Fruit fly (Drosophila melanogaster) whole organism, embryonic: ENCODE results near the gene CG14511.

Experiments
- Ada2b ChIP-seq: fragments of 200-800 bp; sonication (Bioruptor generic); IDR thresholded peaks from 2 replicates; pipeline ENCODE4 v1.3.6; 2022; ENCODE audit warnings: missing biosample characterization, missing genetic modification characterization
- Adf1 ChIP-seq: fragments of 200-800 bp; sonication (Bioruptor generic); IDR thresholded peaks from 2 replicates; pipeline ENCODE4 v1.3.6; 2022; ENCODE audit warnings: missing biosample characterization, missing genetic modification characterization
- Antp ChIP-seq: fragments of 200-800 bp; sonication (Bioruptor generic); optimal IDR thresholded peaks from 3 replicates; lab custom pipeline; 2016; ENCODE audit warnings: missing biosample characterization, missing genetic modification characterization
- C15 ChIP-seq: fragments of 200-800 bp; sonication (Bioruptor generic); IDR thresholded peaks from 3 replicates; pipeline ENCODE4 v1.3.6; 2022; ENCODE audit warnings: missing biosample characterization, missing genetic modification characterization
- CG1024 ChIP-seq: fragments of 200-800 bp; sonication (Bioruptor generic); IDR thresholded peaks from 2 replicates; pipeline ENCODE4 v1.3.6; 2022; ENCODE audit warnings: missing biosample characterization, missing genetic modification characterization
- CG10543 ChIP-seq: fragments of 200-800 bp; sonication (Bioruptor generic); optimal IDR thresholded peaks from 3 replicates; lab custom pipeline; 2017; ENCODE audit warnings: missing biosample characterization, mild to moderate bottlenecking, missing genetic modification characterization, moderate library complexity
- CG10979 ChIP-seq: fragments of 200-800 bp; sonication (Bioruptor generic); optimal IDR thresholded peaks from 2 replicates; lab custom pipeline; 2018; ENCODE audit warnings: missing biosample characterization, mild to moderate bottlenecking, missing genetic modification characterization, moderate library complexity
- CG14441 ChIP-seq: fragments of 200-800 bp; sonication (Bioruptor generic); IDR thresholded peaks from 2 replicates; pipeline ENCODE4 v1.3.6; 2022; ENCODE audit warnings: missing biosample characterization, missing genetic modification characterization
- CG14667 ChIP-seq: fragments of 200-800 bp; sonication (Bioruptor generic); IDR thresholded peaks from 2 replicates; pipeline ENCODE4 v1.3.6; 2022; ENCODE audit warnings: missing biosample characterization, missing genetic modification characterization
- CG14860 ChIP-seq: fragments of 200-800 bp; sonication (Bioruptor generic); IDR thresholded peaks from 3 replicates; pipeline ENCODE4 v1.3.6; 2022; ENCODE audit warnings: missing biosample characterization, missing genetic modification characterization; ENCODE audit not compliant: partially characterized antibody
- CG15514 ChIP-seq: fragments of 200-800 bp; sonication (Bioruptor generic); optimal IDR thresholded peaks from 3 replicates; lab custom pipeline; 2017; ENCODE audit warnings: missing biosample characterization, missing genetic modification characterization, mild to moderate bottlenecking, moderate library complexity, missing genetic modification reagents
- CG1647 ChIP-seq: fragments of 200-800 bp; sonication (Bioruptor generic); optimal IDR thresholded peaks from 3 replicates; lab custom pipeline; 2016; ENCODE audit warnings: missing biosample characterization, missing genetic modification characterization
- CG30431 ChIP-seq: fragments of 200-800 bp; sonication (Bioruptor generic); optimal IDR thresholded peaks from 2 replicates; lab custom pipeline; 2017; ENCODE audit warnings: missing biosample characterization, missing genetic modification characterization
- CG3995 ChIP-seq: fragments of 200-800 bp; sonication (Bioruptor generic); optimal IDR thresholded peaks from 3 replicates; lab custom pipeline; 2016; ENCODE audit warnings: missing biosample characterization, missing genetic modification characterization
- CG4404 ChIP-seq: fragments of 200-800 bp; sonication (Bioruptor generic); IDR thresholded peaks from 2 replicates; pipeline ENCODE4 v1.3.6; 2022; ENCODE audit warnings: missing biosample characterization, missing genetic modification characterization
- CG6689 ChIP-seq: fragments of 200-800 bp; sonication (Bioruptor generic); IDR thresholded peaks from 2 replicates; pipeline ENCODE4 v1.3.6; 2022; ENCODE audit warnings: missing biosample characterization, missing genetic modification characterization
- CG6791 ChIP-seq: fragments of 200-800 bp; sonication (Bioruptor generic); IDR thresholded peaks from 3 replicates; pipeline ENCODE4 v1.3.6; 2022; ENCODE audit warnings: missing biosample characterization, missing genetic modification characterization; ENCODE audit not compliant: partially characterized antibody
- CG6813 ChIP-seq: fragments of 200-800 bp; sonication (Bioruptor generic); optimal IDR thresholded peaks from 2 replicates; lab custom pipeline; 2017; ENCODE audit warnings: missing biosample characterization, missing genetic modification characterization, mild to moderate bottlenecking, moderate library complexity, missing genetic modification reagents
- CG7745 ChIP-seq: fragments of 200-800 bp; sonication (Bioruptor generic); optimal IDR thresholded peaks from 2 replicates; lab custom pipeline; 2018; ENCODE audit warnings: missing biosample characterization, mild to moderate bottlenecking, missing genetic modification characterization, moderate library complexity
- CG8089 ChIP-seq: fragments of 200-800 bp; sonication (Bioruptor generic); optimal IDR thresholded peaks from 3 replicates; lab custom pipeline; 2016; ENCODE audit warnings: missing biosample characterization, missing genetic modification characterization
- CG8478 ChIP-seq: fragments of >200 bp; optimal IDR thresholded peaks from 2 replicates; lab custom pipeline; 2018
- Doc3 ChIP-seq: fragments of 200-800 bp; sonication (Bioruptor generic); IDR thresholded peaks from 3 replicates; pipeline ENCODE4 v1.3.6; 2022; ENCODE audit warnings: missing biosample characterization, missing genetic modification characterization; ENCODE audit not compliant: partially characterized antibody
- ERR ChIP-seq: fragments of 200-800 bp; sonication (Bioruptor generic); optimal IDR thresholded peaks from 2 replicates; lab custom pipeline; 2016; ENCODE audit warnings: missing biosample characterization, missing genetic modification characterization
- HLH54F ChIP-seq: fragments of 200-800 bp; sonication (Bioruptor generic); optimal IDR thresholded peaks from 3 replicates; lab custom pipeline; 2016; ENCODE audit warnings: missing biosample characterization, missing genetic modification characterization
- Hr39 ChIP-seq: fragments of >200 bp; optimal IDR thresholded peaks from 2 replicates; lab custom pipeline; 2017
- MTF-1 ChIP-seq: fragments of 200-800 bp; sonication (Bioruptor generic); optimal IDR thresholded peaks from 2 replicates; lab custom pipeline; 2018; ENCODE audit warnings: missing biosample characterization, mild to moderate bottlenecking, missing genetic modification characterization, borderline replicate concordance
- Mrtf ChIP-seq: fragments of 200-800 bp; sonication (Bioruptor generic); IDR thresholded peaks from 3 replicates; pipeline ENCODE4 v1.3.6; 2022; ENCODE audit warnings: missing biosample characterization, missing genetic modification characterization
- Rfx ChIP-seq: fragments of 200-800 bp; sonication (Bioruptor generic); IDR thresholded peaks from 2 replicates; pipeline ENCODE4 v1.3.6; 2022; ENCODE audit warnings: missing biosample characterization, missing genetic modification characterization
- Sry-δ ChIP-seq: fragments of 200-800 bp; sonication (Bioruptor generic); optimal IDR thresholded peaks from 2 replicates; lab custom pipeline; 2016; ENCODE audit warnings: missing biosample characterization, missing genetic modification characterization
- bbx ChIP-seq: fragments of 200-800 bp; sonication (Bioruptor generic); IDR thresholded peaks from 2 replicates; pipeline ENCODE4 v1.3.6; 2022; ENCODE audit warnings: missing biosample characterization, missing genetic modification characterization; ENCODE audit not compliant: partially characterized antibody
- bcd ChIP-seq: fragments of 200-800 bp; sonication (Bioruptor generic); optimal IDR thresholded peaks from 2 replicates; lab custom pipeline; 2017; ENCODE audit warnings: missing biosample characterization, mild to moderate bottlenecking, missing genetic modification characterization
- btn ChIP-seq: fragments of 200-800 bp; sonication (Bioruptor generic); optimal IDR thresholded peaks from 2 replicates; lab custom pipeline; 2016; ENCODE audit warnings: missing biosample characterization, missing genetic modification characterization
- chinmo ChIP-seq: fragments of 200-800 bp; sonication (Bioruptor generic); IDR thresholded peaks from 4 replicates; pipeline ENCODE4 v1.3.6; 2022; ENCODE audit warnings: missing biosample characterization, missing genetic modification characterization; ENCODE audit not compliant: partially characterized antibody
- chm ChIP-seq: fragments of 200-800 bp; sonication (Bioruptor generic); IDR thresholded peaks from 2 replicates; pipeline ENCODE4 v1.3.6; 2022; ENCODE audit warnings: missing biosample characterization, missing genetic modification characterization
- danr ChIP-seq: fragments of 200-800 bp; sonication (Bioruptor generic); IDR thresholded peaks from 2 replicates; pipeline ENCODE4 v1.3.6; 2022; ENCODE audit warnings: missing biosample characterization, missing genetic modification characterization
- gfzf ChIP-seq: fragments of 200-800 bp; sonication (Bioruptor generic); optimal IDR thresholded peaks from 2 replicates; lab custom pipeline; 2016; ENCODE audit warnings: missing biosample characterization, mild to moderate bottlenecking, missing genetic modification characterization, moderate library complexity
- grn ChIP-seq: fragments of 200-800 bp; sonication (Bioruptor generic); optimal IDR thresholded peaks from 3 replicates; lab custom pipeline; 2017; ENCODE audit warnings: missing biosample characterization, missing genetic modification characterization
- gro ChIP-seq: fragments of 200-800 bp; sonication (Bioruptor generic); optimal IDR thresholded peaks from 2 replicates; lab custom pipeline; 2016; ENCODE audit warnings: missing biosample characterization, missing genetic modification characterization
- hth ChIP-seq: fragments of >200 bp; optimal IDR thresholded peaks from 2 replicates; lab custom pipeline; 2017; ENCODE audit warnings: inconsistent platforms
- kay ChIP-seq: fragments of 200-800 bp; sonication (Bioruptor generic); optimal IDR thresholded peaks from 2 replicates; lab custom pipeline; 2016; ENCODE audit warnings: missing biosample characterization, missing genetic modification characterization
- knrl ChIP-seq: fragments of 200-800 bp; sonication (Bioruptor generic); IDR thresholded peaks from 3 replicates; pipeline ENCODE4 v1.3.6; 2022; ENCODE audit warnings: missing biosample characterization, missing genetic modification characterization; ENCODE audit not compliant: partially characterized antibody
- luna ChIP-seq: fragments of 200-800 bp; sonication (Bioruptor generic); optimal IDR thresholded peaks from 2 replicates; lab custom pipeline; 2016; ENCODE audit warnings: missing biosample characterization, missing genetic modification characterization
- pan ChIP-seq, 4 experiments: fragments of >200 bp in 3 of 4; fragments of 200-800 bp in 1 of 4; sonication (Bioruptor generic) in 1 of 4; optimal IDR thresholded peaks in 3 of 4; IDR thresholded peaks in 1 of 4; 2 replicates each; pipeline versions ENCODE4 v1.3.6 to Lab custom; 2017 to 2022; ENCODE audit warnings: missing biosample characterization in 2 of 4, missing genetic modification characterization in 2 of 4, mixed read lengths in 1 of 4
- salm ChIP-seq: fragments of 200-800 bp; sonication (Bioruptor generic); optimal IDR thresholded peaks from 2 replicates; lab custom pipeline; 2018; ENCODE audit warnings: missing biosample characterization, mild to moderate bottlenecking, missing genetic modification characterization
- scrt ChIP-seq: fragments of 200-800 bp; sonication (Bioruptor generic); optimal IDR thresholded peaks from 2 replicates; lab custom pipeline; 2018; ENCODE audit warnings: missing biosample characterization, mild to moderate bottlenecking, missing genetic modification characterization, moderate library complexity
- tup ChIP-seq: fragments of 200-800 bp; sonication (Bioruptor generic); optimal IDR thresholded peaks from 2 replicates; lab custom pipeline; 2016; ENCODE audit warnings: missing biosample characterization, mild to moderate bottlenecking, missing genetic modification characterization, moderate library complexity
- tx ChIP-seq: fragments of 200-800 bp; sonication (Bioruptor generic); optimal IDR thresholded peaks from 2 replicates; lab custom pipeline; 2016; ENCODE audit warnings: missing biosample characterization, missing genetic modification characterization
- zfh2 ChIP-seq: fragments of 200-800 bp; sonication (Bioruptor generic); optimal IDR thresholded peaks from 2 replicates; lab custom pipeline; 2016; ENCODE audit warnings: missing biosample characterization, missing genetic modification characterization

Gene CG14511

DNA sequence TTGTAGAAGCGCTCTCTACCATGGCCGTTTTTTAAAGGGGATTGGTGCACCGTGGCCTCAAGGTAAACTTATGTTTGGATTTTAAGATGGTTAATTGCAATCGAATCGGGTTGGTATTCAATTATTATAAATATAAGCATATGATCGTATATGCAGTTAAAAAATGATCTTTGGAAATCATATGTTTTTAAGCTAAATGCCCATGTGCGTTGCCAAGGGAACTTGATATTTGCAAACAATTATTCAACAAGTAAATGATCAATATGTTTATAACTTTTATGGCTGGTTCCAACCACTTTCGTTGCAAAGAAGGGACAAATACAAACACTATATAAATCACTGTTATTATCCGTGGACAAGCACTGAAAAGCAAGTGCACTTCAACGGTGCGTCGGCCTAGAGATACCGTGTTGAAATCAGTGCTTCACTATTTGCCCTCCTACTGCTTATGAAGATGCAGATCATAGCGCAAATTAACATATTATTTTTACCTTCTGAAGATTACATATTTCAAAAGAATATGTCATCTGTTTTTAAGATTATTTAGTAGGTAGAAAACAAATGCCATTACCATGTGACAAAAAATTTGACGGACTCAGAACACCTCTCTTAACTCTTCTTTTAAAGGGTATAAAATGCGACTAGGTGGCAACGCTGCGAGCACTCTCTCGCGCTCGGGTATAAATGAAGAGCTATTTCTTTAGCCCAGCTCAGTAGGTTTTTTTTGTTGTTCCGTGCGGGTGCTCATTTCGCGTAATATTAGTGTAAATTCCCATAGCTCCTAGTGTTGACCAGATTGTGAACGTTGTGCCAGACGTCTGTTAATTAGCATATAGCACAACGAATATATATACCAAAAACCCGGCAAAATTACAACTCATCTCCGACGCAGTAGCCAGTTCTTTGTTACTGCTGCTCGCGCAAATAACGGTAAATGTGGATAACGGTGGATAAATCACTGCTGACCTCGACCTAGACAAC lies 11.0 kb upstream of the CG14511 start, which contains the start of gene rdog (continued):
- TF ChIP-seq CG1024 (GFP tag; lab: Robert Waterston, UW) (peak; percentile 31; the same call in 1 of the 2 replicates), Adf1 (0 out of 2 replicates have a peak, but pooled peaks have one; percentile 40), CG15514 (GFP tag; lab: Kevin White, UChicago) (peak; percentile 67), CG10979 (tag; lab: Kevin White, UChicago) (peak; percentile 81), CG14441 (GFP tag; lab: Robert Waterston, UW) (peak; percentile 55), Mrtf (GFP tag; lab: Robert Waterston, UW) (peak; percentile 35; the same call in 1 of the 3 replicates), tx (GFP tag; lab: Kevin White, UChicago) (peak; percentile 64), bbx (GFP tag; lab: Robert Waterston, UW) (no peak), CG8089 (GFP tag; lab: Kevin White, UChicago) (peak; percentile 78), tup (GFP tag; lab: Kevin White, UChicago) (peak; percentile 4), bcd (GFP tag; lab: Kevin White, UChicago) (peak; percentile 82), danr (GFP tag; lab: Robert Waterston, UW) (peak; percentile 32; the same call in 1 of the 2 replicates), chinmo (GFP tag; lab: Robert Waterston, UW) (0 out of 4 replicates have a peak, but pooled peaks have one; percentile 50), CG3995 (peak; percentile 91), HLH54F (GFP tag; lab: Kevin White, UChicago) (peak; percentile 78), kay (peak; percentile 61), CG4404 (GFP tag; lab: Robert Waterston, UW) (peak; percentile 69), gfzf (GFP tag; lab: Kevin White, UChicago) (no peak), knrl (GFP tag; lab: Robert Waterston, UW) (no peak; the same call in 2 of the 3 replicates), CG6689 (GFP tag; lab: Robert Waterston, UW) (peak; percentile 47), CG1647 (GFP tag; lab: Kevin White, UChicago) (peak; percentile 47), Antp (GFP tag; lab: Kevin White, UChicago) (peak; percentile 82), pan (optimal IDR thresholded peaks at IDR 0.05; lab: Kevin White, UChicago) (peak in 1 of 2 experiments; percentile 85), pan (GFP tag; optimal IDR thresholded peaks at IDR 0.05 in 1 of 2, IDR thresholded peaks at IDR 0.05 in 1 of 2) (peak; percentile 47 to 81), Hr39 (no peak), chm (0 out of 2 replicates have a peak, but pooled peaks have one; percentile 36), CG6813 (GFP tag; lab: Kevin White, UChicago) (peak; percentile 4), CG10543 (GFP tag; lab: Kevin White, UChicago) (peak; percentile 87), grn (GFP tag; lab: Kevin White, UChicago) (peak; percentile 65), CG6791 (peak; percentile 46; the same call in 1 of the 3 replicates), hth (lab: Kevin White, UChicago) (no peak), gro (peak; percentile 90), C15 (GFP tag; lab: Robert Waterston, UW) (no peak), btn (peak; percentile 62), Rfx (GFP tag; lab: Robert Waterston, UW) (peak; percentile 74), CG8478 (no peak), Ada2b (GFP tag; lab: Robert Waterston, UW) (peak; percentile 49), CG7745 (tag; lab: Kevin White, UChicago) (no peak), MTF-1 (no peak), scrt (GFP tag; lab: Kevin White, UChicago) (peak; percentile 73), luna (GFP tag; lab: Kevin White, UChicago) (peak; percentile 47), salm (peak; percentile 59), zfh2 (GFP tag; lab: Kevin White, UChicago) (peak; percentile 76), CG30431 (GFP tag; lab: Kevin White, UChicago) (peak; percentile 62), CG14860 (GFP tag; lab: Robert Waterston, UW) (no peak), ERR (GFP tag; lab: Kevin White, UChicago) (peak; percentile 54), Sry-δ (GFP tag; lab: Kevin White, UChicago) (peak; percentile 53), CG14667 (GFP tag; lab: Robert Waterston, UW) (no peak), Doc3 (GFP tag; lab: Robert Waterston, UW) (no peak)
